Fruit fly (Drosophila melanogaster) S2 (cell line): Measurements from ENCODE around the gene CG34313.

Experiments
- CG8478 ChIP-seq: fragments of >200 bp; optimal IDR thresholded peaks from 2 replicates; lab custom pipeline; 2018
- CTCF ChIP-seq, 2 experiments: fragments of >200 bp; optimal IDR thresholded peaks; 2 replicates each; lab custom pipeline; 2018

DNA sequence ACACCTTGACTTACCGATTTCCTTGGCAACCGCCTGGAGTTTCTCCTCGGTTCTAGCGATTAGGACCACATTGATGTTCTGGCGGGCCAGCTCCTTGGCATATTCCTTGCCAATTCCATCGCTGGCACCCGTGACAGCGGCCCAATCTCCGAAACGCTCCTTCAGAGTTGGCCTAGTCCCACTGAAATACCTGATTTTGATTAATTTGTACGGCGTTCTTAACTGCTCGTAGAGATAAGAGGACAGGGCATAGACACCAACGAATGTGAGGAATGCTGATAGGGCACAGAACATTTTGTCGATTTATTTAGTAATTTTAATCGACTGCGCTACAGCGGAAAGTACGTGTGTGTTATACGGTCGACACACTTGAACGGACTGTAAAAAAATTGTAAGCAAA lies 18.2 kb upstream of the CG34313 start, which contains the start of gene CG6012:
- TF ChIP-seq CTCF (optimal IDR thresholded peaks at IDR 0.05; lab: Kevin White, UChicago), result no peak
- no peak for TF ChIP-seq CG8478 (lab: Kevin White, UChicago)
